Worm (Caenorhabditis elegans) whole organism, L4 larva: ENCODE results near the gene emc-6.
A peak's percentile ranks its signal among the peaks of the same experiment; 100 is the strongest.

Experiments
- D1046.2 ChIP-seq: fragments of 200-800 bp; sonication (Bioruptor generic); IDR thresholded peaks from 2 replicates; pipeline ENCODE4 v1.3.6; 2022; ENCODE audit warnings: missing genetic modification characterization, missing compliant biosample characterization
- F26F4.8 ChIP-seq: fragments of 200-800 bp; sonication (Bioruptor generic); conservative IDR thresholded peaks from 2 replicates; pipeline ENCODE4 v1.3.6; 2022; ENCODE audit warnings: missing genetic modification characterization, missing compliant biosample characterization
- Y75B8A.6 ChIP-seq: fragments of 200-800 bp; sonication (Bioruptor generic); IDR thresholded peaks from 2 replicates; pipeline ENCODE4 v1.3.6; 2022; ENCODE audit warnings: missing genetic modification reagents, missing genetic modification characterization, missing compliant biosample characterization
- ZK337.2 ChIP-seq: fragments of 200-800 bp; sonication (Bioruptor generic); IDR thresholded peaks from 2 replicates; pipeline ENCODE4 v1.3.6; 2022; ENCODE audit warnings: missing genetic modification reagents, missing genetic modification characterization, missing compliant biosample characterization
- ceh-20 ChIP-seq: fragments of 200-800 bp; sonication (Bioruptor generic); IDR thresholded peaks from 2 replicates; pipeline ENCODE4 v1.3.6; 2022; ENCODE audit warnings: missing genetic modification reagents, missing genetic modification characterization, missing compliant biosample characterization
- daf-16 ChIP-seq, 3 experiments: sonication (generic microtip); optimal IDR thresholded peaks; 2 replicates each; lab custom pipeline; 2016 to 2017; ENCODE audit warnings: missing genetic modification characterization in 3 of 3, missing genetic modification reagents in 3 of 3, mild to moderate bottlenecking in 2 of 3, missing compliant biosample characterization in 2 of 3, missing biosample characterization in 1 of 3, moderate library complexity in 1 of 3
- fos-1 ChIP-seq: fragments of 150-350 bp; optimal IDR thresholded peaks from 2 replicates; lab custom pipeline; 2014; ENCODE audit warnings: missing biosample characterization, missing genetic modification characterization
- hlh-11 ChIP-seq: fragments of 200-800 bp; sonication (Bioruptor generic); optimal IDR thresholded peaks from 2 replicates; lab custom pipeline; 2018; ENCODE audit warnings: mild to moderate bottlenecking, missing genetic modification characterization, missing compliant biosample characterization
- hlh-30 ChIP-seq: sonication (generic microtip); optimal IDR thresholded peaks from 2 replicates; lab custom pipeline; 2017; ENCODE audit warnings: antibody characterized with exemption, mild to moderate bottlenecking, missing genetic modification characterization, missing compliant biosample characterization; ENCODE audit not compliant: insufficient read depth
- lim-7 ChIP-seq: fragments of 200-800 bp; sonication (Bioruptor generic); IDR thresholded peaks from 2 replicates; pipeline ENCODE4 v1.3.6; 2022; ENCODE audit warnings: missing genetic modification characterization, missing compliant biosample characterization
- lsy-2 ChIP-seq, 2 experiments: fragments of 150-350 bp in 1 of 2; sonication (generic microtip) in 1 of 2; optimal IDR thresholded peaks; 2 replicates each; lab custom pipeline; 2014 to 2017; ENCODE audit warnings: missing biosample characterization in 2 of 2, missing genetic modification characterization in 2 of 2
- nhr-10 ChIP-seq: fragments of 150-350 bp; optimal IDR thresholded peaks from 2 replicates; lab custom pipeline; 2014; ENCODE audit warnings: missing biosample characterization, missing genetic modification characterization
- nhr-111 ChIP-seq: fragments of 200-800 bp; sonication (Bioruptor generic); optimal IDR thresholded peaks from 2 replicates; lab custom pipeline; 2018; ENCODE audit warnings: mild to moderate bottlenecking, missing genetic modification characterization, missing compliant biosample characterization
- nhr-237 ChIP-seq: sonication (generic microtip); optimal IDR thresholded peaks from 2 replicates; lab custom pipeline; 2017; ENCODE audit warnings: missing biosample characterization, missing genetic modification characterization
- nhr-6 ChIP-seq: fragments of 150-350 bp; optimal IDR thresholded peaks from 2 replicates; lab custom pipeline; 2014; ENCODE audit warnings: missing biosample characterization, missing genetic modification characterization
- set-16 ChIP-seq: fragments of 200-800 bp; sonication (Bioruptor generic); IDR thresholded peaks from 2 replicates; pipeline ENCODE4 v1.3.6; 2022; ENCODE audit warnings: missing genetic modification reagents, missing genetic modification characterization, missing compliant biosample characterization
- vab-7 ChIP-seq: fragments of 200-800 bp; sonication (Bioruptor generic); IDR thresholded peaks from 2 replicates; pipeline ENCODE4 v1.3.6; 2022; ENCODE audit warnings: missing genetic modification reagents, missing genetic modification characterization, missing compliant biosample characterization

The emc-6 gene

DNA sequence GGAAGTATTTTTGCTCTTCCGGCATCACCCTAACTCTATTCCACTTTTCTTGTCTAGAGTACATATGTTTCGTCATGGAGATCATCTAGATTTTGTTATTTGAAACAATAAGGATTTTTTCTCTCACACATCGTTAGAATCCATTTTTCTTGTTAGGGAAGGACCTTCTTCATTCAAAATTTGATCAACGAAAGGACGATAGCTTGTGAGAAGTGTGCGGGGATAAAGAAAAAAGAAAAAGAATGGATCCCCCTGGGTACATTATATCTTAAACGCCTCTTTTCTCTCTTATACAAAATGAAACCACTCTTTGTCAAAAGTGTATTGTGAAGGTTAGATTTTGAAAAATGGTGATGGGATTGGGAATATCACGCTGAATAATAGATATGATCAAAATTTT lies 48.0 kb downstream of the emc-6 start:
- TF ChIP-seq F26F4.8 (GFP tag; lab: Robert Waterston, UW) (no peak), nhr-6 (no peak), set-16 (no peak), nhr-111 (no peak), Y75B8A.6 (GFP tag; lab: Robert Waterston, UW) (no peak), lim-7 (GFP tag; lab: Robert Waterston, UW) (no peak), ZK337.2 (GFP tag; lab: Robert Waterston, UW) (no peak), vab-7 (no peak), nhr-237 (tag; lab: Kevin White, UChicago) (no peak), fos-1 (tag; lab: Kevin White, UChicago) (no peak), nhr-10 (no peak)
- TF ChIP-seq, all 104 proteins: peak for 0

DNA sequence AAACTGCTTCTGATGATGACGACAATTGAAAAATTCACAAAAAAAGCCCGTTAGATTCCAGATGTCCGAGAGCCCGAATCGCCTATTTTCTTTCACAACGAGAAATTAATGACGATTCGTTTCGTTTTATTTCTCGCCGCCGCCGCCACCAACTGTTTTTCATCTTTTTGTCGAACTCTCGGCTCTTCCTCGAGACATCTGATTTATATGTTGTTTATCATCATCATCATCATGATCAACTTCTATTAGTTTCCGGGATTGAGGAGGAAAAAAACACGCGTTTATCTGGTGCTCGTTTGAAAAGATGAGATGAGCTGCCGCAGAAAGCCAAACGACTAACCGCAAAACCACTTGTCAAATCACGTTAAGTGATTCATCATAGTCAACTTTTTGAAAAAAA lies 50.1 kb downstream of the emc-6 start:
- TF ChIP-seq hlh-11 (peak; percentile 40), ceh-20 (GFP tag; lab: Robert Waterston, UW) (0 out of 2 replicates have a peak, but pooled peaks have one; percentile 8), D1046.2 (GFP tag; lab: Robert Waterston, UW) (no peak), lsy-2 (tag; optimal IDR thresholded peaks at IDR 0.05; lab: Kevin White, UChicago) (peak in 1 of 2 experiments; percentile 9), hlh-30 (tag; lab: Kevin White, UChicago) (peak; percentile 16), daf-16 (GFP tag; optimal IDR thresholded peaks at IDR 0.05; lab: Kevin White, UChicago) (peak in 1 of 2 experiments; percentile 78), daf-16 (tag; optimal IDR thresholded peaks at IDR 0.05; lab: Kevin White, UChicago) (no peak)
